Worm (Caenorhabditis elegans) whole organism, mixed stage, embryonic: Measurements from ENCODE around the gene pnn-1.

Experiments
- snpc-4 ChIP-seq: fragments of 150-350 bp; optimal IDR thresholded peaks from 2 replicates; lab custom pipeline; 2014; ENCODE audit warnings: missing biosample characterization, missing genetic modification characterization
- unc-120 ChIP-seq: sonication (generic microtip); optimal IDR thresholded peaks from 2 replicates; lab custom pipeline; 2017; ENCODE audit warnings: missing genetic modification characterization, missing compliant biosample characterization; ENCODE audit not compliant: poor library complexity, severe bottlenecking

- TF ChIP-seq unc-120 (tag; lab: Kevin White, UChicago): no peak
- TF ChIP-seq snpc-4 (tag; lab: Kevin White, UChicago): no peak
Measured at ce11 chrV:12952287-12952686, 18.6 kb upstream of the pnn-1 start, which contains the start of gene pqn-68.
